Fruit fly (Drosophila melanogaster) whole organism, embryonic: ENCODE results near the gene aph-1.

Experiments
- Atf-2 ChIP-seq: fragments of 200-800 bp; sonication (Bioruptor generic); optimal IDR thresholded peaks from 2 replicates; lab custom pipeline; 2016; ENCODE audit warnings: missing biosample characterization, missing genetic modification characterization
- Bgb ChIP-seq: fragments of 200-800 bp; sonication (Bioruptor generic); IDR thresholded peaks from 2 replicates; pipeline ENCODE4 v1.3.6; 2022; ENCODE audit warnings: missing biosample characterization, missing genetic modification characterization; ENCODE audit not compliant: partially characterized antibody
- CG10321 ChIP-seq: fragments of 200-800 bp; sonication (Bioruptor generic); IDR thresholded peaks from 2 replicates; pipeline ENCODE4 v1.3.6; 2022; ENCODE audit warnings: missing biosample characterization, missing genetic modification characterization
- CG10979 ChIP-seq: fragments of 200-800 bp; sonication (Bioruptor generic); optimal IDR thresholded peaks from 2 replicates; lab custom pipeline; 2018; ENCODE audit warnings: missing biosample characterization, mild to moderate bottlenecking, missing genetic modification characterization, moderate library complexity
- CG12104 ChIP-seq: fragments of 200-800 bp; sonication (Bioruptor generic); optimal IDR thresholded peaks from 3 replicates; lab custom pipeline; 2016; ENCODE audit warnings: missing biosample characterization, missing genetic modification characterization
- CG12744 ChIP-seq: fragments of 200-800 bp; sonication (Bioruptor generic); optimal IDR thresholded peaks from 2 replicates; lab custom pipeline; 2016; ENCODE audit warnings: missing biosample characterization, missing genetic modification characterization
- CG15073 ChIP-seq: fragments of 200-800 bp; sonication (Bioruptor generic); optimal IDR thresholded peaks from 2 replicates; lab custom pipeline; 2016; ENCODE audit warnings: missing biosample characterization, missing genetic modification characterization
- CG16779 ChIP-seq: fragments of 200-800 bp; sonication (Bioruptor generic); IDR thresholded peaks from 2 replicates; pipeline ENCODE4 v1.3.6; 2022; ENCODE audit warnings: missing biosample characterization, missing genetic modification characterization
- CG17829 ChIP-seq: fragments of 200-800 bp; optimal IDR thresholded peaks from 2 replicates; lab custom pipeline; 2019; ENCODE audit warnings: missing biosample characterization, mild to moderate bottlenecking, missing genetic modification characterization, moderate library complexity
- CG18476 ChIP-seq: fragments of 200-800 bp; sonication (Bioruptor generic); optimal IDR thresholded peaks from 2 replicates; lab custom pipeline; 2016; ENCODE audit warnings: missing biosample characterization, mild to moderate bottlenecking, missing genetic modification characterization
- CG2120 ChIP-seq: fragments of 200-800 bp; sonication (Bioruptor generic); optimal IDR thresholded peaks from 3 replicates; lab custom pipeline; 2016; ENCODE audit warnings: missing biosample characterization, missing genetic modification characterization
- CG30020 ChIP-seq: fragments of 200-800 bp; optimal IDR thresholded peaks from 2 replicates; lab custom pipeline; 2019; ENCODE audit warnings: missing biosample characterization, mild to moderate bottlenecking, missing genetic modification characterization, moderate library complexity
- CG33213 ChIP-seq: fragments of 200-800 bp; sonication (Bioruptor generic); optimal IDR thresholded peaks from 3 replicates; lab custom pipeline; 2016; ENCODE audit warnings: missing biosample characterization, missing genetic modification characterization
- CG4617 ChIP-seq: fragments of 200-800 bp; sonication (Bioruptor generic); optimal IDR thresholded peaks from 3 replicates; lab custom pipeline; 2016; ENCODE audit warnings: missing biosample characterization, missing genetic modification characterization, borderline replicate concordance
- CG5180 ChIP-seq: fragments of 200-800 bp; sonication (Bioruptor generic); optimal IDR thresholded peaks from 3 replicates; lab custom pipeline; 2017; ENCODE audit warnings: missing biosample characterization, missing genetic modification characterization, mild to moderate bottlenecking, moderate library complexity, missing genetic modification reagents
- CG5245 ChIP-seq: fragments of 200-800 bp; sonication (Bioruptor generic); optimal IDR thresholded peaks from 3 replicates; lab custom pipeline; 2016; ENCODE audit warnings: missing biosample characterization, missing genetic modification characterization
- CG5953 ChIP-seq: fragments of 200-800 bp; sonication (Bioruptor generic); IDR thresholded peaks from 2 replicates; pipeline ENCODE4 v1.3.6; 2022; ENCODE audit warnings: missing biosample characterization, missing genetic modification characterization
- CG7987 ChIP-seq: fragments of 200-800 bp; sonication (Bioruptor generic); optimal IDR thresholded peaks from 2 replicates; lab custom pipeline; 2018; ENCODE audit warnings: missing biosample characterization, mild to moderate bottlenecking, missing genetic modification characterization, moderate library complexity
- CG8290 ChIP-seq, 3 experiments: fragments of 200-800 bp; sonication (Bioruptor generic); optimal IDR thresholded peaks; 2 replicates each; lab custom pipeline; 2016 to 2019; ENCODE audit warnings: missing biosample characterization in 3 of 3, missing genetic modification characterization in 3 of 3, mild to moderate bottlenecking in 2 of 3, moderate library complexity in 1 of 3
- CHES-1-like ChIP-seq: fragments of 200-800 bp; sonication (Bioruptor generic); optimal IDR thresholded peaks from 2 replicates; lab custom pipeline; 2016; ENCODE audit warnings: missing biosample characterization, missing genetic modification characterization
- Chrac-16 ChIP-seq: fragments of 200-800 bp; sonication (Bioruptor generic); optimal IDR thresholded peaks from 3 replicates; lab custom pipeline; 2016; ENCODE audit warnings: missing biosample characterization, missing genetic modification characterization
- Dbx ChIP-seq: fragments of 200-800 bp; sonication (Bioruptor generic); IDR thresholded peaks from 3 replicates; pipeline ENCODE4 v1.3.6; 2022; ENCODE audit warnings: missing biosample characterization, missing genetic modification characterization
- E2f2 ChIP-seq: fragments of 200-800 bp; sonication (Bioruptor generic); IDR thresholded peaks from 2 replicates; pipeline ENCODE4 v1.3.6; 2022; ENCODE audit warnings: missing biosample characterization, missing genetic modification characterization
- Gug ChIP-seq: fragments of 200-800 bp; sonication (Bioruptor generic); IDR thresholded peaks from 4 replicates; pipeline ENCODE4 v1.3.6; 2022; ENCODE audit warnings: missing biosample characterization, missing genetic modification characterization
- Hr39 ChIP-seq: fragments of >200 bp; optimal IDR thresholded peaks from 2 replicates; lab custom pipeline; 2017
- Lpt ChIP-seq: fragments of >200 bp; optimal IDR thresholded peaks from 2 replicates; lab custom pipeline; 2018; ENCODE audit warnings: missing biosample characterization, missing genetic modification characterization
- Mad ChIP-seq: fragments of 200-800 bp; sonication (Bioruptor generic); optimal IDR thresholded peaks from 2 replicates; lab custom pipeline; 2016; ENCODE audit warnings: missing biosample characterization, missing genetic modification characterization
- Mes4 ChIP-seq: fragments of 200-800 bp; sonication (Bioruptor generic); optimal IDR thresholded peaks from 2 replicates; lab custom pipeline; 2016; ENCODE audit warnings: missing biosample characterization, missing genetic modification characterization
- NC2β ChIP-seq: fragments of 200-800 bp; sonication (Bioruptor generic); optimal IDR thresholded peaks from 2 replicates; lab custom pipeline; 2016; ENCODE audit warnings: missing biosample characterization, missing genetic modification characterization
- Rfx ChIP-seq: fragments of 200-800 bp; sonication (Bioruptor generic); IDR thresholded peaks from 2 replicates; pipeline ENCODE4 v1.3.6; 2022; ENCODE audit warnings: missing biosample characterization, missing genetic modification characterization
- TFAM ChIP-seq: fragments of 200-800 bp; sonication (Bioruptor generic); optimal IDR thresholded peaks from 2 replicates; lab custom pipeline; 2017; ENCODE audit warnings: missing biosample characterization, missing genetic modification characterization, inconsistent platforms
- ac ChIP-seq: fragments of 200-800 bp; sonication (Bioruptor generic); optimal IDR thresholded peaks from 3 replicates; lab custom pipeline; 2017; ENCODE audit warnings: missing biosample characterization, mild to moderate bottlenecking, missing genetic modification characterization
- bbx ChIP-seq: fragments of 200-800 bp; sonication (Bioruptor generic); IDR thresholded peaks from 2 replicates; pipeline ENCODE4 v1.3.6; 2022; ENCODE audit warnings: missing biosample characterization, missing genetic modification characterization; ENCODE audit not compliant: partially characterized antibody
- chm ChIP-seq: fragments of 200-800 bp; sonication (Bioruptor generic); IDR thresholded peaks from 2 replicates; pipeline ENCODE4 v1.3.6; 2022; ENCODE audit warnings: missing biosample characterization, missing genetic modification characterization
- corto ChIP-seq: fragments of 200-800 bp; sonication (Bioruptor generic); optimal IDR thresholded peaks from 2 replicates; lab custom pipeline; 2016; ENCODE audit warnings: missing biosample characterization, mild to moderate bottlenecking, missing genetic modification characterization, moderate library complexity
- fd102C ChIP-seq: fragments of 200-800 bp; sonication (Bioruptor generic); optimal IDR thresholded peaks from 2 replicates; lab custom pipeline; 2018; ENCODE audit warnings: missing biosample characterization, mild to moderate bottlenecking, missing genetic modification characterization, moderate library complexity
- gem ChIP-seq: fragments of 200-800 bp; sonication (Bioruptor generic); optimal IDR thresholded peaks from 2 replicates; lab custom pipeline; 2019; ENCODE audit warnings: missing biosample characterization, mild to moderate bottlenecking, missing genetic modification characterization, moderate library complexity
- hth ChIP-seq: fragments of >200 bp; optimal IDR thresholded peaks from 2 replicates; lab custom pipeline; 2017; ENCODE audit warnings: inconsistent platforms
- inv ChIP-seq: fragments of 200-800 bp; sonication (Bioruptor generic); IDR thresholded peaks from 2 replicates; pipeline ENCODE4 v1.3.6; 2022; ENCODE audit warnings: missing biosample characterization, missing genetic modification characterization; ENCODE audit not compliant: partially characterized antibody
- lov ChIP-seq, 2 experiments: fragments of 200-800 bp in 1 of 2; fragments of >200 bp in 1 of 2; sonication (Bioruptor generic) in 1 of 2; IDR thresholded peaks in 1 of 2; optimal IDR thresholded peaks in 1 of 2; 2 replicates in 1 of 2; 3 replicates in 1 of 2; pipeline versions ENCODE4 v1.3.6 to Lab custom; 2017 to 2022; ENCODE audit warnings: missing biosample characterization in 1 of 2, missing genetic modification characterization in 1 of 2
- pfk ChIP-seq: fragments of 200-800 bp; sonication (Bioruptor generic); optimal IDR thresholded peaks from 2 replicates; lab custom pipeline; 2018; ENCODE audit warnings: missing biosample characterization, mild to moderate bottlenecking, missing genetic modification characterization, moderate library complexity
- phol ChIP-seq: fragments of 200-800 bp; sonication (Bioruptor generic); optimal IDR thresholded peaks from 3 replicates; lab custom pipeline; 2018; ENCODE audit warnings: missing biosample characterization, mild to moderate bottlenecking, missing genetic modification characterization, moderate library complexity
- salm ChIP-seq: fragments of 200-800 bp; sonication (Bioruptor generic); optimal IDR thresholded peaks from 2 replicates; lab custom pipeline; 2018; ENCODE audit warnings: missing biosample characterization, mild to moderate bottlenecking, missing genetic modification characterization
- scrt ChIP-seq: fragments of 200-800 bp; sonication (Bioruptor generic); optimal IDR thresholded peaks from 2 replicates; lab custom pipeline; 2018; ENCODE audit warnings: missing biosample characterization, mild to moderate bottlenecking, missing genetic modification characterization, moderate library complexity
- sd ChIP-seq: fragments of 200-800 bp; sonication (Bioruptor generic); optimal IDR thresholded peaks from 3 replicates; lab custom pipeline; 2018; ENCODE audit warnings: missing biosample characterization, mild to moderate bottlenecking, missing genetic modification characterization, moderate library complexity
- slp2 ChIP-seq: fragments of 200-800 bp; sonication (Bioruptor generic); optimal IDR thresholded peaks from 2 replicates; lab custom pipeline; 2016; ENCODE audit warnings: missing biosample characterization, missing genetic modification characterization
- stc ChIP-seq: fragments of 200-800 bp; sonication (Bioruptor generic); IDR thresholded peaks from 2 replicates; pipeline ENCODE4 v1.3.6; 2022; ENCODE audit warnings: missing biosample characterization, missing genetic modification characterization
- trh ChIP-seq: fragments of 200-800 bp; sonication (Bioruptor generic); optimal IDR thresholded peaks from 2 replicates; lab custom pipeline; 2016; ENCODE audit warnings: missing biosample characterization, missing genetic modification characterization
- twi ChIP-seq: fragments of 200-800 bp; optimal IDR thresholded peaks from 2 replicates; lab custom pipeline; 2019; ENCODE audit warnings: missing biosample characterization, mild to moderate bottlenecking, missing genetic modification characterization, moderate library complexity
- usp ChIP-seq: fragments of >200 bp; optimal IDR thresholded peaks from 2 replicates; lab custom pipeline; 2017; ENCODE audit warnings: missing biosample characterization, missing genetic modification characterization

The aph-1 gene

DNA sequence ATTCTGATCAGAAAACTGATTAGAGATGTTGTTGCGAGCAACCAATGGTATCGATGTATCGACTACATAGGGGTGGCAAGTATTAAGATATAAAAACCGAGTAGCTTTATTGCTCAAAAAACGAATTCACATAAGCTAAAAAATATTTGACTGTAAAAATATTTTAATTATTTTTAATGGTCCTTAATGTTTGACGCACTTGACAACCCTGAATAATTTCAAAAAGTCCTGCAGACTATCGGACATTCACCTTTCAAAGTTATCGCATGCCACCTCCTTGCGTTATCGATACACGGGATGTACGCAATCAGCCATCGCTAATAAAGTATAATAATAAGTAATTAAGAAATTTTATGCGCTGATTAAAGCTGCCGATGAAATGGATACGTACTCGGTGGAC lies 6.4 kb upstream of the aph-1 start, which contains the start of the genes HemK2, Snapin and Tnpo-SR (continued):
- TF ChIP-seq fd102C (GFP tag; lab: Kevin White, UChicago): peak; percentile 35
- peak; percentile 90 for TF ChIP-seq Gug (GFP tag; lab: Robert Waterston, UW)
- TF ChIP-seq gem (tag; lab: Kevin White, UChicago): peak; percentile 95
- TF ChIP-seq pfk (GFP tag; lab: Kevin White, UChicago): peak; percentile 28
- peak; percentile 34 for TF ChIP-seq CG15073 (GFP tag; lab: Kevin White, UChicago)
- TF ChIP-seq CG7987 (GFP tag; lab: Kevin White, UChicago): peak; percentile 70
- TF ChIP-seq usp: no peak
- peak; percentile 89 for TF ChIP-seq CG18476 (GFP tag; lab: Kevin White, UChicago)
- TF ChIP-seq E2f2 (GFP tag; lab: Robert Waterston, UW): peak; percentile 72
- peak; percentile 95 for TF ChIP-seq Dbx
- TF ChIP-seq twi (tag; lab: Kevin White, UChicago): peak; percentile 87
- TF ChIP-seq slp2: peak; percentile 75
- peak; percentile 26 for TF ChIP-seq Mes4 (GFP tag; lab: Kevin White, UChicago)
- TF ChIP-seq chm (GFP tag; lab: Robert Waterston, UW): peak; percentile 86
- TF ChIP-seq CG8290 (GFP tag; optimal IDR thresholded peaks at IDR 0.05; lab: Kevin White, UChicago): peak; percentile 86
- TF ChIP-seq CG8290 (tag; optimal IDR thresholded peaks at IDR 0.05; lab: Kevin White, UChicago): peak; percentile 83 to 92
- peak; percentile 79 for TF ChIP-seq CG5953 (GFP tag; lab: Robert Waterston, UW)
- peak; percentile 77 for TF ChIP-seq salm (tag; lab: Kevin White, UChicago)
- peak; percentile 84 for TF ChIP-seq stc (GFP tag; lab: Robert Waterston, UW)
- peak; percentile 85 for TF ChIP-seq CG10979 (tag; lab: Kevin White, UChicago)
- peak; percentile 66; the same call in 1 of the 2 replicates for TF ChIP-seq CG16779
- peak; percentile 96 for TF ChIP-seq inv
- peak; percentile 94 for TF ChIP-seq CG17829 (tag; lab: Kevin White, UChicago)
- TF ChIP-seq CG33213: peak; percentile 89
- TF ChIP-seq phol (tag; lab: Kevin White, UChicago): peak; percentile 93
- TF ChIP-seq ac: peak; percentile 61
- TF ChIP-seq sd (tag; lab: Kevin White, UChicago): peak; percentile 85
- TF ChIP-seq CG4617 (GFP tag; lab: Kevin White, UChicago): peak; percentile 89
- peak; percentile 79 for TF ChIP-seq scrt
- peak; percentile 87 for TF ChIP-seq CG12744 (GFP tag; lab: Kevin White, UChicago)
- TF ChIP-seq lov (optimal IDR thresholded peaks at IDR 0.05; lab: Kevin White, UChicago): no peak
- peak; percentile 89 for TF ChIP-seq lov (GFP tag; IDR thresholded peaks at IDR 0.05; lab: Robert Waterston, UW)
- peak; percentile 83 for TF ChIP-seq CG5245 (GFP tag; lab: Kevin White, UChicago)
- TF ChIP-seq bbx: peak; percentile 88
- TF ChIP-seq Hr39 (lab: Kevin White, UChicago): no peak
- peak; percentile 84 for TF ChIP-seq CG30020 (tag; lab: Kevin White, UChicago)
- no peak for TF ChIP-seq Lpt (GFP tag; lab: Kevin White, UChicago)
- TF ChIP-seq hth (lab: Kevin White, UChicago): no peak
- TF ChIP-seq Atf-2: peak; percentile 67
- TF ChIP-seq CG12104 (GFP tag; lab: Kevin White, UChicago): peak; percentile 91
- peak; percentile 75 for TF ChIP-seq NC2β (GFP tag; lab: Kevin White, UChicago)
- peak; percentile 96 for TF ChIP-seq CG2120
- peak; percentile 67 for TF ChIP-seq Mad (GFP tag; lab: Kevin White, UChicago)
- TF ChIP-seq CG10321 (GFP tag; lab: Robert Waterston, UW): peak; percentile 47; the same call in 1 of the 2 replicates
- peak; percentile 93 for TF ChIP-seq Chrac-16 (GFP tag; lab: Kevin White, UChicago)
- peak; percentile 56 for TF ChIP-seq CG5180
- TF ChIP-seq Rfx: peak; percentile 97
- no peak for TF ChIP-seq TFAM (GFP tag; lab: Kevin White, UChicago)
- peak; percentile 74 for TF ChIP-seq trh (GFP tag; lab: Kevin White, UChicago)
- TF ChIP-seq corto (GFP tag; lab: Kevin White, UChicago): peak; percentile 87
- TF ChIP-seq CHES-1-like (GFP tag; lab: Kevin White, UChicago): peak; percentile 85
- TF ChIP-seq Bgb (GFP tag; lab: Robert Waterston, UW): peak; percentile 92
